Fruit fly (Drosophila melanogaster): ENCODE results near the gene eIF4E1.

eIF4E1 gene

dm6 chr3L:9422636-9423419 lies 20.6 kb upstream of the eIF4E1 start, which contains the start of gene aay (continued):
- TF ChIP-seq CG4328 (GFP tag; optimal IDR thresholded peaks at IDR 0.05) (peak; percentile 97), cas (GFP tag; IDR thresholded peaks at IDR 0.05) (peak; percentile 93), so (GFP tag; IDR thresholded peaks at IDR 0.05) (peak; percentile 98), hb (GFP tag; IDR thresholded peaks at IDR 0.05; ENCODE audit: partially characterized antibody) (no peak), Dad (GFP tag; optimal IDR thresholded peaks at IDR 0.05) (peak; percentile 98), ewg (GFP tag; optimal IDR thresholded peaks at IDR 0.05) (peak; percentile 97), CG3163 (GFP tag; optimal IDR thresholded peaks at IDR 0.05) (peak; percentile 89), CG10147 (GFP tag; optimal IDR thresholded peaks at IDR 0.05) (peak; percentile 99), wdn (GFP tag; IDR thresholded peaks at IDR 0.05) (peak; percentile 95), CG13894 (tag; optimal IDR thresholded peaks at IDR 0.05) (peak; percentile 97), Adf1 (GFP tag; IDR thresholded peaks at IDR 0.05) (peak; percentile 87), Aef1 (GFP tag; IDR thresholded peaks at IDR 0.05) (peak; percentile 98), CG1603 (tag; optimal IDR thresholded peaks at IDR 0.05) (peak; percentile 97), chif (GFP tag; optimal IDR thresholded peaks at IDR 0.05) (peak; percentile 97 to 99), vvl (GFP tag; IDR thresholded peaks at IDR 0.05) (peak; percentile 99), abd-A (tag; optimal IDR thresholded peaks at IDR 0.05) (peak; percentile 94), sim (GFP tag; IDR thresholded peaks at IDR 0.05) (peak; percentile 96), CG7271 (tag; optimal IDR thresholded peaks at IDR 0.05) (peak; percentile 96), fu2 (GFP tag; optimal IDR thresholded peaks at IDR 0.05) (peak; percentile 96), lab (GFP tag; optimal IDR thresholded peaks at IDR 0.05) (peak; percentile 99), CG18262 (tag; optimal IDR thresholded peaks at IDR 0.05) (peak; percentile 100), pita (GFP tag; optimal IDR thresholded peaks at IDR 0.05) (no peak), gsb-n (tag; optimal IDR thresholded peaks at IDR 0.05) (peak; percentile 100), nau (GFP tag; optimal IDR thresholded peaks at IDR 0.05) (peak; percentile 98), CG2678 (tag; optimal IDR thresholded peaks at IDR 0.05) (peak; percentile 99), ken (GFP tag; IDR thresholded peaks at IDR 0.05) (peak; percentile 97), CG12769 (tag; optimal IDR thresholded peaks at IDR 0.05) (peak; percentile 98), CG1832 (GFP tag; optimal IDR thresholded peaks at IDR 0.05) (no peak), CG8089 (GFP tag; optimal IDR thresholded peaks at IDR 0.05) (peak; percentile 97), CG31365 (tag; optimal IDR thresholded peaks at IDR 0.05) (peak; percentile 90), trem (tag; optimal IDR thresholded peaks at IDR 0.05) (peak; percentile 97), Lim3 (GFP tag; IDR thresholded peaks at IDR 0.05) (peak; percentile 93), Nf-YA (GFP tag; IDR thresholded peaks at IDR 0.05) (peak; percentile 97), twi (tag; optimal IDR thresholded peaks at IDR 0.05) (peak; percentile 96), E2f2 (GFP tag; IDR thresholded peaks at IDR 0.05) (peak; percentile 87), chn (GFP tag; optimal IDR thresholded peaks at IDR 0.05) (peak; percentile 98), CG15479 (GFP tag; optimal IDR thresholded peaks at IDR 0.05) (peak; percentile 71), sima (GFP tag; optimal IDR thresholded peaks at IDR 0.05) (peak; percentile 95), bigmax (GFP tag; optimal IDR thresholded peaks at IDR 0.05) (peak; percentile 82), pb (GFP tag; optimal IDR thresholded peaks at IDR 0.05) (peak; percentile 97), CG16779 (GFP tag; IDR thresholded peaks at IDR 0.05) (peak; percentile 97), CG3838 (GFP tag; optimal IDR thresholded peaks at IDR 0.05) (peak; percentile 97), C15 (GFP tag; IDR thresholded peaks at IDR 0.05) (peak; percentile 95), CG32767 (GFP tag; IDR thresholded peaks at IDR 0.05) (peak; percentile 96), Doc2 (GFP tag; IDR thresholded peaks at IDR 0.05) (peak; percentile 94), bcd (GFP tag; optimal IDR thresholded peaks at IDR 0.05) (peak; percentile 99), Chrac-16 (GFP tag; optimal IDR thresholded peaks at IDR 0.05) (peak; percentile 99), Ada2b (GFP tag; IDR thresholded peaks at IDR 0.05) (peak; percentile 98), Pdp1 (GFP tag; optimal IDR thresholded peaks at IDR 0.05) (peak; percentile 96 to 98)
